Worm (Caenorhabditis elegans): ENCODE measurements around the gene str-170.

DNA sequence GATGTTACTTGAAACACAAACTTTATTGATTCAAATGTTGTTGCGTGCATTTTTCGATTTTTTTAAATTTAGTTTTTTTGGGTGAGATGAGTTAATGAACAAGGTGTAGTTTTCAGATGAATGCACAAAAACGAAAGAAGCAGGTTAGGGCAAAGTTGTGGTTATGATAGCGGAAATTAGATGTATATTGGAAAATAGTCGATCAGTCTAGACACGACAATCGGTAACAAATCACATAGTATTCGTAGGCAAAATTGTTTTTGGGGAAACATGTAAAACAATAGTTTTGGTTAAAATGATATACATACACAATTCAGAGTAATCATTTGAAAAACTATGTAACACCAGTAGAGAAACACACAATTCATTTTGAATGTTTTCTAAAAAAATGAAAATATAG, 9.6 kb upstream of the str-170 start, which contains the start of gene str-172:
- no peak for TF ChIP-seq lsy-2 (tag; optimal IDR thresholded peaks at IDR 0.05)
- TF ChIP-seq jun-1 (tag; optimal IDR thresholded peaks at IDR 0.05), result no peak
